Worm (Caenorhabditis elegans): ENCODE data around the gene ZK856.14.

Gene ZK856.14

ce11 chrV:10243105-10243504 is 26.3 kb downstream of the ZK856.14 start, which contains the start of gene C12D8.9:
Gene C12D8.9 (minus strand): TSS chrV:10243205.
- no peak for TF ChIP-seq zip-8 (tag; optimal IDR thresholded peaks at IDR 0.05)
- TF ChIP-seq unc-39 (tag; optimal IDR thresholded peaks at IDR 0.05): no peak
- no peak for TF ChIP-seq unc-120 (tag; optimal IDR thresholded peaks at IDR 0.05; ENCODE audit: poor library complexity, severe bottlenecking)
- TF ChIP-seq ceh-83 (GFP tag; optimal IDR thresholded peaks at IDR 0.05): no peak
- TF ChIP-seq nhr-12 (tag; optimal IDR thresholded peaks at IDR 0.05): no peak
- TF ChIP-seq ham-2 (GFP tag; optimal IDR thresholded peaks at IDR 0.05): no peak
- no peak for TF ChIP-seq tbx-8 (GFP tag; optimal IDR thresholded peaks at IDR 0.05)
- no peak for TF ChIP-seq unc-62 (GFP tag; optimal IDR thresholded peaks at IDR 0.05)
- no peak for TF ChIP-seq ceh-43 (GFP tag; optimal IDR thresholded peaks at IDR 0.05)
- no peak for TF ChIP-seq elt-1 (tag; optimal IDR thresholded peaks at IDR 0.05; ENCODE audit: borderline replicate concordance, insufficient read depth)
- TF ChIP-seq mab-5 (tag; optimal IDR thresholded peaks at IDR 0.05): no peak
- TF ChIP-seq nhr-76 (tag; optimal IDR thresholded peaks at IDR 0.05): no peak

- TF ChIP-seq sem-2 (GFP tag; optimal IDR thresholded peaks at IDR 0.05) (no peak), ceh-39 (tag; optimal IDR thresholded peaks at IDR 0.05) (no peak), lin-32 (GFP tag; optimal IDR thresholded peaks at IDR 0.05) (no peak), elt-1 (tag; optimal IDR thresholded peaks at IDR 0.05; ENCODE audit: borderline replicate concordance, insufficient read depth) (peak; percentile 54), mep-1 (tag; optimal IDR thresholded peaks at IDR 0.05) (no peak), ceh-83 (GFP tag; optimal IDR thresholded peaks at IDR 0.05) (no peak)
Observed at ce11 chrV:10244018-10244720, 27.3 kb downstream of the ZK856.14 start.

- no peak for TF ChIP-seq ces-1 (GFP tag; optimal IDR thresholded peaks at IDR 0.05)
- no peak for TF ChIP-seq lin-13 (tag; optimal IDR thresholded peaks at IDR 0.05)
- no peak for TF ChIP-seq elt-3 (tag; optimal IDR thresholded peaks at IDR 0.05)
- TF ChIP-seq hlh-1 (tag; optimal IDR thresholded peaks at IDR 0.05): no peak
- TF ChIP-seq flh-1 (GFP tag; optimal IDR thresholded peaks at IDR 0.05): no peak
- TF ChIP-seq mep-1 (tag; optimal IDR thresholded peaks at IDR 0.05): no peak
- no peak for TF ChIP-seq elt-1 (tag; optimal IDR thresholded peaks at IDR 0.05; ENCODE audit: borderline replicate concordance, insufficient read depth)
- TF ChIP-seq blmp-1 (tag; optimal IDR thresholded peaks at IDR 0.05): no peak
- no peak for TF ChIP-seq unc-120 (tag; optimal IDR thresholded peaks at IDR 0.05; ENCODE audit: poor library complexity, severe bottlenecking)
- no peak for TF ChIP-seq zip-8 (tag; optimal IDR thresholded peaks at IDR 0.05)
- no peak for TF ChIP-seq snpc-4 (tag; optimal IDR thresholded peaks at IDR 0.05)
- no peak for TF ChIP-seq drap-1 (GFP tag; optimal IDR thresholded peaks at IDR 0.05)
- no peak for TF ChIP-seq unc-39 (tag; optimal IDR thresholded peaks at IDR 0.05)
- TF ChIP-seq cnd-1 (tag; optimal IDR thresholded peaks at IDR 0.05): no peak
- no peak for TF ChIP-seq bed-3 (GFP tag; optimal IDR thresholded peaks at IDR 0.05)
- no peak for TF ChIP-seq nhr-76 (tag; optimal IDR thresholded peaks at IDR 0.05)
- no peak for TF ChIP-seq nhr-12 (tag; optimal IDR thresholded peaks at IDR 0.05)
- no peak for TF ChIP-seq nhr-28 (tag; optimal IDR thresholded peaks at IDR 0.05)
Observed at ce11 chrV:10245615-10246014, 28.8 kb downstream of the ZK856.14 start.

DNA sequence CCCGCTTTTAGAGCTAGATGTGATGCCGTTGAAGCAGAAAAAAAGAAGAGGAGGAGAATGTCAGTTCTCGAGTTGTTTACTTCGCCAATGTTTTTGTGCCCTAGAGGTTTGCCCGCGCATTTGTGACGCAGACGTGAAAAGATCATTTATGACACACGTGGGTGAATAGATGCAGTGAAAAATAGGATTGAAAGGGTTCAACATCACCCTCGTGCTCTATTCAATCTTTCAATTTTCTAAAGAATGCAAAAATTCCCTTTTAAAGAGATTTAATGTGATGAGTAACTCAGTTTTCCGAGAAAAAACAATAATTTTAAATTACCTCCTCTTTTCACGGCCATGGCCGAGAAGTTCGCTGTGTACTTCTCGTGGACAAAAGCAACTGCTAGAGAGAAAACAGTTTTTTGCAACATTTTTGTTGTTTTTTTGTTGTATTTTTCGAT is 29.6 kb downstream of the ZK856.14 start:
- TF ChIP-seq ces-1 (GFP tag; optimal IDR thresholded peaks at IDR 0.05) (peak; percentile 2), elt-1 (tag; optimal IDR thresholded peaks at IDR 0.05; ENCODE audit: borderline replicate concordance, insufficient read depth) (no peak)

- TF ChIP-seq pha-4 (tag; optimal IDR thresholded peaks at IDR 0.05) (peak; percentile 75), ceh-39 (tag; optimal IDR thresholded peaks at IDR 0.05) (no peak)
Observed at ce11 chrV:10246967-10247366, 30.1 kb downstream of the ZK856.14 start.

DNA sequence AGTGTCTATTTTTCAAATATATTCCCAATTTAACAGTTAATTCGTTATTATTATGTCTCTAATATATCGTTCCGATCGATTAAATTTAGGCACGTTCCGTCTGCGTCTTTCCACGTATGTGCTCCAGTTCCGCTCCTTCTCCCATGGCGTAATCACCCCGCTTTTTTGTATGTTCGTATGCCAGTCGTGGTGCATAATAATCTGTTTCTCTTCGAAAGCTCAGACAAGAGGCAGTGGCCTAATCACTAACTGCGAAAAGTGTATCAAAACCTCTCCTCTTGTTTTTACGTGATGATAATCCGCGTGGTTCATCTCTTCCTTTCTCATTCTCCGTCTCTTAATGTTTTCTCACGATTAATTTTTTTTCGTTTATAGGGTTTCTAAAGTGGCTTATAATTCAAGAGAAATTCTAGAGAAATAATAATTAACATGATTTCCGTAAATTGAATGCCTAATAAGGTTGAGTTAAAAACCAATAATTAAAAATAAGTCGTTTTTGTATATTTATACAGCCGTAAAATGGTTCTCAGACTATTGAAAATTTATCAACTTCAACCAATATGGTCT is 30.9 kb downstream of the ZK856.14 start:
- TF ChIP-seq sptf-1 (tag; optimal IDR thresholded peaks at IDR 0.05): no peak
- TF ChIP-seq drap-1 (GFP tag; optimal IDR thresholded peaks at IDR 0.05): no peak
- no peak for TF ChIP-seq unc-62 (GFP tag; optimal IDR thresholded peaks at IDR 0.05)
- no peak for TF ChIP-seq ceh-83 (GFP tag; optimal IDR thresholded peaks at IDR 0.05)
- no peak for TF ChIP-seq pha-4 (tag; optimal IDR thresholded peaks at IDR 0.05)

All from whole organism, mixed stage, embryonic.